Fruit fly (Drosophila melanogaster): ENCODE results near the gene CG32371.

- TF ChIP-seq pan (optimal IDR thresholded peaks at IDR 0.05) (no peak), CG8478 (optimal IDR thresholded peaks at IDR 0.05) (no peak)
Observed at dm6 chr3L:7811594-7811993, 43.4 kb upstream of the CG32371 start.
